Worm (Caenorhabditis elegans): ENCODE data around the gene lgc-44.

The lgc-44 gene

DNA sequence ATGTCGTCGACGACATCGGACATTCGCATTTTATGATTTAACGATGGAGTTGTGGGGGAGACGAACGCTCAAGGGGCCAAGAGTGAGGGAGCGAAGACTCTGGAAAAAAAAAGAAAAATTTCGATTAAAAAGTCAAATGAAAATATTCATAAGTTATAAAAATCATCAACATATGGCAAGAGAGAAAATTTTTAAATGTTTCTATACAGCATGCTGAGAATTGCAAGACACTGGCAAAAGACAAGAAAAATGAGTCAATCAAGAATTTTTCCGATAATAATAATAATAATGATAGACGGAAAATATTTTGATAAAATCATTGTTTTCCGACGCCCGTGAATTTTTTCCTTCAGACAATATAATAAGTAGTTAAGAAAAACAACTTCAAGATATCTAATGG lies 35.2 kb downstream of the lgc-44 start, which contains the start of gene sipa-1:
Gene sipa-1 (minus strand): TSS at position 101 of the 400 bp plus-strand sequence.
- TF ChIP-seq crh-2 (tag; optimal IDR thresholded peaks at IDR 0.05) (no peak), unc-39 (tag; optimal IDR thresholded peaks at IDR 0.05) (no peak), unc-62 (GFP tag; optimal IDR thresholded peaks at IDR 0.05) (no peak), gmeb-1 (tag; optimal IDR thresholded peaks at IDR 0.05) (no peak), fos-1 (tag; optimal IDR thresholded peaks at IDR 0.05) (no peak), skn-1 (tag; optimal IDR thresholded peaks at IDR 0.05) (no peak), lin-11 (tag; optimal IDR thresholded peaks at IDR 0.05) (no peak), blmp-1 (tag; optimal IDR thresholded peaks at IDR 0.05; ENCODE audit: insufficient read depth) (no peak), lin-13 (GFP tag; optimal IDR thresholded peaks at IDR 0.05) (no peak)

ce11 chrV:11635587-11635986 lies 36.8 kb downstream of the lgc-44 start:
- no peak for TF ChIP-seq ceh-82 (tag; optimal IDR thresholded peaks at IDR 0.05)
- TF ChIP-seq nhr-237 (tag; optimal IDR thresholded peaks at IDR 0.05), result no peak
- no peak for TF ChIP-seq nhr-77 (tag; optimal IDR thresholded peaks at IDR 0.05)
- TF ChIP-seq egl-27 (tag; optimal IDR thresholded peaks at IDR 0.05), result no peak
- TF ChIP-seq mab-5 (tag; optimal IDR thresholded peaks at IDR 0.05), result no peak
- TF ChIP-seq lin-11 (tag; optimal IDR thresholded peaks at IDR 0.05), result no peak
- no peak for TF ChIP-seq unc-62 (GFP tag; optimal IDR thresholded peaks at IDR 0.05)
- TF ChIP-seq mbf-1 (tag; optimal IDR thresholded peaks at IDR 0.05), result no peak
- TF ChIP-seq ama-1 (optimal IDR thresholded peaks at IDR 0.05), result no peak
- TF ChIP-seq lsy-2 (tag; optimal IDR thresholded peaks at IDR 0.05), result no peak
- no peak for TF ChIP-seq lin-39 (tag; optimal IDR thresholded peaks at IDR 0.05)
- no peak for TF ChIP-seq nhr-11 (tag; optimal IDR thresholded peaks at IDR 0.05)
- TF ChIP-seq ztf-4 (tag; optimal IDR thresholded peaks at IDR 0.05), result no peak
- no peak for TF ChIP-seq ztf-11 (tag; optimal IDR thresholded peaks at IDR 0.05)
- no peak for TF ChIP-seq nhr-129 (tag; optimal IDR thresholded peaks at IDR 0.05)
- no peak for TF ChIP-seq nhr-21 (tag; optimal IDR thresholded peaks at IDR 0.05)
- no peak for TF ChIP-seq nhr-10 (tag; optimal IDR thresholded peaks at IDR 0.05)
- TF ChIP-seq ztf-1 (GFP tag; conservative IDR thresholded peaks at IDR 0.05), result no peak
- TF ChIP-seq sma-9 (GFP tag; optimal IDR thresholded peaks at IDR 0.05), result no peak
- no peak for TF ChIP-seq sma-9 (tag; optimal IDR thresholded peaks at IDR 0.05)

ce11 chrV:11631128-11631527 lies 41.3 kb downstream of the lgc-44 start:
- TF ChIP-seq gmeb-1 (tag; optimal IDR thresholded peaks at IDR 0.05) (no peak), egl-27 (tag; optimal IDR thresholded peaks at IDR 0.05) (no peak), skn-1 (tag; optimal IDR thresholded peaks at IDR 0.05) (no peak), lin-39 (tag; optimal IDR thresholded peaks at IDR 0.05) (no peak), ztf-11 (tag; optimal IDR thresholded peaks at IDR 0.05) (no peak), fos-1 (tag; optimal IDR thresholded peaks at IDR 0.05) (no peak), nhr-25 (tag; optimal IDR thresholded peaks at IDR 0.05) (no peak), R02D3.7 (tag; optimal IDR thresholded peaks at IDR 0.05) (no peak), mbf-1 (tag; optimal IDR thresholded peaks at IDR 0.05) (no peak), nhr-237 (tag; optimal IDR thresholded peaks at IDR 0.05) (no peak)

ce11 chrV:11629222-11630026 lies 43.0 kb downstream of the lgc-44 start, which contains the start of gene F35B12.10:
TSS of gene F35B12.10 (minus strand) at chrV:11629272.
- TF ChIP-seq R02D3.7 (tag; optimal IDR thresholded peaks at IDR 0.05) (no peak), C34F6.9 (tag; optimal IDR thresholded peaks at IDR 0.05) (no peak), sem-4 (tag; optimal IDR thresholded peaks at IDR 0.05) (no peak), peb-1 (tag; optimal IDR thresholded peaks at IDR 0.05) (no peak), blmp-1 (tag; optimal IDR thresholded peaks at IDR 0.05; ENCODE audit: insufficient read depth) (no peak), nhr-6 (tag; optimal IDR thresholded peaks at IDR 0.05) (no peak), F13H6.1 (tag; optimal IDR thresholded peaks at IDR 0.05) (peak; percentile 27), ztf-4 (tag; optimal IDR thresholded peaks at IDR 0.05) (no peak), sma-3 (GFP tag; optimal IDR thresholded peaks at IDR 0.05) (peak; percentile 49), lin-11 (tag; optimal IDR thresholded peaks at IDR 0.05) (no peak), sma-9 (GFP tag; optimal IDR thresholded peaks at IDR 0.05) (peak; percentile 58), sma-9 (tag; optimal IDR thresholded peaks at IDR 0.05) (no peak), gmeb-1 (tag; optimal IDR thresholded peaks at IDR 0.05) (peak; percentile 26), ceh-82 (tag; optimal IDR thresholded peaks at IDR 0.05) (no peak), mab-5 (tag; optimal IDR thresholded peaks at IDR 0.05) (no peak), elt-1 (tag; optimal IDR thresholded peaks at IDR 0.05) (no peak), lin-39 (tag; optimal IDR thresholded peaks at IDR 0.05) (no peak), nhr-10 (tag; optimal IDR thresholded peaks at IDR 0.05) (no peak), crh-2 (tag; optimal IDR thresholded peaks at IDR 0.05) (peak; percentile 28), skn-1 (tag; optimal IDR thresholded peaks at IDR 0.05) (no peak), fos-1 (tag; optimal IDR thresholded peaks at IDR 0.05) (peak; percentile 55)
